Worm (Caenorhabditis elegans) whole organism, L3 larva: ENCODE data around the gene top-2.

Experiments
- ama-1 ChIP-seq: fragments of 150-350 bp; optimal IDR thresholded peaks from 2 replicates; lab custom pipeline; 2018
- ceh-16 ChIP-seq: sonication (generic microtip); optimal IDR thresholded peaks from 2 replicates; lab custom pipeline; 2017; ENCODE audit warnings: missing biosample characterization, missing genetic modification characterization
- egl-5 ChIP-seq: fragments of 150-350 bp; optimal IDR thresholded peaks from 2 replicates; lab custom pipeline; 2017; ENCODE audit warnings: missing biosample characterization, missing genetic modification reagents, missing genetic modification characterization, inconsistent platforms
- elt-3 ChIP-seq, 3 experiments: fragments of 150-350 bp in 1 of 3; sonication (generic microtip) in 2 of 3; optimal IDR thresholded peaks; 2 replicates in 2 of 3; 4 replicates in 1 of 3; lab custom pipeline; 2014 to 2017; ENCODE audit warnings: missing biosample characterization in 3 of 3, missing genetic modification characterization in 3 of 3
- fkh-2 ChIP-seq: fragments of 150-350 bp; optimal IDR thresholded peaks from 2 replicates; lab custom pipeline; 2014; ENCODE audit warnings: missing biosample characterization, missing genetic modification reagents, missing genetic modification characterization
- hmg-11 ChIP-seq: sonication (generic microtip); optimal IDR thresholded peaks from 2 replicates; lab custom pipeline; 2016; ENCODE audit warnings: missing genetic modification characterization, missing compliant biosample characterization
- mdl-1 ChIP-seq: fragments of 150-350 bp; optimal IDR thresholded peaks from 2 replicates; lab custom pipeline; 2014; ENCODE audit warnings: missing biosample characterization, missing genetic modification characterization
- nhr-237 ChIP-seq: fragments of 150-350 bp; optimal IDR thresholded peaks from 2 replicates; lab custom pipeline; 2014; ENCODE audit warnings: missing biosample characterization, missing genetic modification characterization
- pha-4 ChIP-seq: fragments of 150-350 bp; optimal IDR thresholded peaks from 2 replicates; lab custom pipeline; 2014; ENCODE audit warnings: missing biosample characterization, missing genetic modification reagents, missing genetic modification characterization
- snpc-4 ChIP-seq: fragments of 150-350 bp; optimal IDR thresholded peaks from 2 replicates; lab custom pipeline; 2014; ENCODE audit warnings: missing biosample characterization, missing genetic modification characterization
- zag-1 ChIP-seq: fragments of 150-350 bp; optimal IDR thresholded peaks from 2 replicates; lab custom pipeline; 2014; ENCODE audit warnings: missing biosample characterization, missing genetic modification characterization
- ztf-11 ChIP-seq: fragments of 150-350 bp; optimal IDR thresholded peaks from 2 replicates; lab custom pipeline; 2014; ENCODE audit warnings: missing biosample characterization, missing genetic modification characterization

ce11 chrII:11868893-11869292 is 6.1 kb upstream of the top-2 start:
- TF ChIP-seq snpc-4 (tag; lab: Kevin White, UChicago) (no peak), mdl-1 (tag; lab: Kevin White, UChicago) (no peak), egl-5 (tag; lab: Kevin White, UChicago) (no peak), elt-3 (tag; optimal IDR thresholded peaks at IDR 0.05; lab: Kevin White, UChicago) (no peak), ztf-11 (tag; lab: Kevin White, UChicago) (no peak), zag-1 (tag; lab: Kevin White, UChicago) (no peak), fkh-2 (tag; lab: Kevin White, UChicago) (no peak), ceh-16 (tag; lab: Kevin White, UChicago) (no peak), hmg-11 (tag; lab: Kevin White, UChicago) (no peak), nhr-237 (tag; lab: Kevin White, UChicago) (no peak), pha-4 (tag; lab: Kevin White, UChicago) (no peak), ama-1 (lab: Kevin White, UChicago) (no peak)
